Fruit fly (Drosophila melanogaster) whole organism, embryonic: ENCODE results near the gene CG10477.

Experiments used
- ATbp ChIP-seq: fragments of 200-800 bp; sonication (Bioruptor generic); optimal IDR thresholded peaks from 2 replicates; lab custom pipeline; 2017; ENCODE audit warnings: missing biosample characterization, mild to moderate bottlenecking, missing genetic modification characterization, missing genetic modification reagents
- Aef1 ChIP-seq: fragments of 200-800 bp; sonication (Bioruptor generic); IDR thresholded peaks from 3 replicates; pipeline ENCODE4 v1.3.6; 2022; ENCODE audit warnings: missing biosample characterization, missing genetic modification characterization
- Atf3 ChIP-seq: fragments of 200-800 bp; sonication (Bioruptor generic); optimal IDR thresholded peaks from 3 replicates; lab custom pipeline; 2016; ENCODE audit warnings: missing biosample characterization, missing genetic modification characterization
- CG10321 ChIP-seq: fragments of 200-800 bp; sonication (Bioruptor generic); IDR thresholded peaks from 2 replicates; pipeline ENCODE4 v1.3.6; 2022; ENCODE audit warnings: missing biosample characterization, missing genetic modification characterization
- CG11093 ChIP-seq: fragments of 200-800 bp; sonication (Bioruptor generic); IDR thresholded peaks from 3 replicates; pipeline ENCODE4 v1.3.6; 2022; ENCODE audit warnings: missing biosample characterization, missing genetic modification characterization
- CG11504 ChIP-seq: fragments of 200-800 bp; sonication (Bioruptor generic); optimal IDR thresholded peaks from 3 replicates; lab custom pipeline; 2019; ENCODE audit warnings: missing biosample characterization, mild to moderate bottlenecking, missing genetic modification characterization, moderate library complexity
- CG11696 ChIP-seq: fragments of 200-800 bp; sonication (Bioruptor generic); IDR thresholded peaks from 2 replicates; pipeline ENCODE4 v1.3.6; 2022; ENCODE audit warnings: missing biosample characterization, missing genetic modification characterization
- CG13775 ChIP-seq: fragments of 200-800 bp; sonication (Bioruptor generic); optimal IDR thresholded peaks from 3 replicates; lab custom pipeline; 2017; ENCODE audit warnings: missing biosample characterization, mild to moderate bottlenecking, missing genetic modification characterization
- CG13894 ChIP-seq: fragments of 200-800 bp; sonication (Bioruptor generic); optimal IDR thresholded peaks from 3 replicates; lab custom pipeline; 2018; ENCODE audit warnings: missing biosample characterization, mild to moderate bottlenecking, missing genetic modification characterization, moderate library complexity
- CG14014 ChIP-seq: fragments of 200-800 bp; sonication (Bioruptor generic); IDR thresholded peaks from 2 replicates; pipeline ENCODE4 v1.3.6; 2022; ENCODE audit warnings: missing biosample characterization, missing genetic modification characterization
- CG14860 ChIP-seq: fragments of 200-800 bp; sonication (Bioruptor generic); IDR thresholded peaks from 3 replicates; pipeline ENCODE4 v1.3.6; 2022; ENCODE audit warnings: missing biosample characterization, missing genetic modification characterization; ENCODE audit not compliant: partially characterized antibody
- CG1603 ChIP-seq: fragments of 200-800 bp; sonication (Bioruptor generic); optimal IDR thresholded peaks from 2 replicates; lab custom pipeline; 2019; ENCODE audit warnings: missing biosample characterization, mild to moderate bottlenecking, missing genetic modification characterization, moderate library complexity
- CG17612 ChIP-seq: fragments of 200-800 bp; sonication (Bioruptor generic); IDR thresholded peaks from 2 replicates; pipeline ENCODE4 v1.3.6; 2022; ENCODE audit warnings: missing biosample characterization, missing genetic modification characterization
- CG18764 ChIP-seq: fragments of 200-800 bp; sonication (Bioruptor generic); optimal IDR thresholded peaks from 3 replicates; lab custom pipeline; 2016; ENCODE audit warnings: missing biosample characterization, missing genetic modification characterization
- CG2199 ChIP-seq: fragments of 200-800 bp; sonication (Bioruptor generic); IDR thresholded peaks from 3 replicates; pipeline ENCODE4 v1.3.6; 2022; ENCODE audit warnings: missing biosample characterization, missing genetic modification characterization
- CG3407 ChIP-seq: fragments of 200-800 bp; sonication (Bioruptor generic); optimal IDR thresholded peaks from 2 replicates; lab custom pipeline; 2018; ENCODE audit warnings: missing biosample characterization, mild to moderate bottlenecking, missing genetic modification characterization
- CG3838 ChIP-seq: fragments of 200-800 bp; sonication (Bioruptor generic); optimal IDR thresholded peaks from 3 replicates; lab custom pipeline; 2016; ENCODE audit warnings: missing biosample characterization, missing genetic modification characterization
- CG5180 ChIP-seq: fragments of 200-800 bp; sonication (Bioruptor generic); optimal IDR thresholded peaks from 3 replicates; lab custom pipeline; 2017; ENCODE audit warnings: missing biosample characterization, missing genetic modification characterization, mild to moderate bottlenecking, moderate library complexity, missing genetic modification reagents
- CG7357 ChIP-seq: fragments of 200-800 bp; sonication (Bioruptor generic); IDR thresholded peaks from 3 replicates; pipeline ENCODE4 v1.3.6; 2022; ENCODE audit warnings: missing biosample characterization, missing genetic modification characterization
- D ChIP-seq, 2 experiments: fragments of 200-800 bp in 1 of 2; fragments of >200 bp in 1 of 2; sonication (Bioruptor generic) in 1 of 2; optimal IDR thresholded peaks; 2 replicates in 1 of 2; 3 replicates in 1 of 2; lab custom pipeline; 2017; ENCODE audit warnings: mild to moderate bottlenecking in 1 of 2, missing biosample characterization in 1 of 2, missing genetic modification characterization in 1 of 2, missing genetic modification reagents in 1 of 2
- Ets65A ChIP-seq: fragments of 200-800 bp; sonication (Bioruptor generic); peaks from one replicate; lab custom pipeline; 2016; ENCODE audit warnings: missing biosample characterization, missing genetic modification characterization
- Fer3 ChIP-seq: fragments of 200-800 bp; sonication (Bioruptor generic); optimal IDR thresholded peaks from 2 replicates; lab custom pipeline; 2018; ENCODE audit warnings: missing biosample characterization, mild to moderate bottlenecking, missing genetic modification characterization, moderate library complexity
- H15 ChIP-seq: fragments of 200-800 bp; sonication (Bioruptor generic); IDR thresholded peaks from 3 replicates; pipeline ENCODE4 v1.3.6; 2022; ENCODE audit warnings: missing biosample characterization, missing genetic modification characterization
- HHEX ChIP-seq: fragments of 200-800 bp; sonication (Bioruptor generic); optimal IDR thresholded peaks from 3 replicates; lab custom pipeline; 2017; ENCODE audit warnings: missing biosample characterization, mild to moderate bottlenecking, missing genetic modification characterization, missing genetic modification reagents
- Ptx1 ChIP-seq: fragments of 200-800 bp; sonication (Bioruptor generic); IDR thresholded peaks from 2 replicates; pipeline ENCODE4 v1.3.6; 2022; ENCODE audit warnings: missing biosample characterization, missing genetic modification characterization
- Rfx ChIP-seq: fragments of 200-800 bp; sonication (Bioruptor generic); IDR thresholded peaks from 2 replicates; pipeline ENCODE4 v1.3.6; 2022; ENCODE audit warnings: missing biosample characterization, missing genetic modification characterization
- Rx ChIP-seq: fragments of 200-800 bp; sonication (Bioruptor generic); IDR thresholded peaks from 2 replicates; pipeline ENCODE4 v1.3.6; 2022; ENCODE audit warnings: missing biosample characterization, missing genetic modification characterization
- Six4 ChIP-seq: fragments of 200-800 bp; sonication (Bioruptor generic); optimal IDR thresholded peaks from 2 replicates; lab custom pipeline; 2016; ENCODE audit warnings: missing biosample characterization, missing genetic modification characterization
- Sox100B ChIP-seq: fragments of 200-800 bp; sonication (Bioruptor generic); optimal IDR thresholded peaks from 3 replicates; lab custom pipeline; 2018; ENCODE audit warnings: missing biosample characterization, mild to moderate bottlenecking, missing genetic modification characterization
- Sox102F ChIP-seq: fragments of 200-800 bp; sonication (Bioruptor generic); optimal IDR thresholded peaks from 2 replicates; lab custom pipeline; 2018; ENCODE audit warnings: missing biosample characterization, mild to moderate bottlenecking, missing genetic modification characterization, moderate library complexity
- abd-A ChIP-seq: fragments of 200-800 bp; sonication (Bioruptor generic); optimal IDR thresholded peaks from 3 replicates; lab custom pipeline; 2019; ENCODE audit warnings: missing biosample characterization, mild to moderate bottlenecking, missing genetic modification characterization, moderate library complexity
- al ChIP-seq: fragments of 200-800 bp; sonication (Bioruptor generic); IDR thresholded peaks from 2 replicates; pipeline ENCODE4 v1.3.6; 2022; ENCODE audit warnings: missing biosample characterization, missing genetic modification characterization
- ara ChIP-seq: fragments of 200-800 bp; sonication (Bioruptor generic); IDR thresholded peaks from 2 replicates; pipeline ENCODE4 v1.3.6; 2022; ENCODE audit warnings: missing biosample characterization, missing genetic modification characterization
- br ChIP-seq: fragments of >200 bp; optimal IDR thresholded peaks from 2 replicates; lab custom pipeline; 2017
- chinmo ChIP-seq: fragments of 200-800 bp; sonication (Bioruptor generic); IDR thresholded peaks from 4 replicates; pipeline ENCODE4 v1.3.6; 2022; ENCODE audit warnings: missing biosample characterization, missing genetic modification characterization; ENCODE audit not compliant: partially characterized antibody
- dysf ChIP-seq: fragments of 200-800 bp; sonication (Bioruptor generic); IDR thresholded peaks from 3 replicates; pipeline ENCODE4 v1.3.6; 2022; ENCODE audit warnings: missing biosample characterization, missing genetic modification characterization
- gcm2 ChIP-seq: fragments of 200-800 bp; sonication (Bioruptor generic); optimal IDR thresholded peaks from 2 replicates; lab custom pipeline; 2016; ENCODE audit warnings: missing biosample characterization, missing genetic modification characterization
- gem ChIP-seq: fragments of 200-800 bp; sonication (Bioruptor generic); optimal IDR thresholded peaks from 2 replicates; lab custom pipeline; 2019; ENCODE audit warnings: missing biosample characterization, mild to moderate bottlenecking, missing genetic modification characterization, moderate library complexity
- hth ChIP-seq: fragments of >200 bp; optimal IDR thresholded peaks from 2 replicates; lab custom pipeline; 2017; ENCODE audit warnings: inconsistent platforms
- jing ChIP-seq: fragments of 200-800 bp; sonication (Bioruptor generic); optimal IDR thresholded peaks from 2 replicates; lab custom pipeline; 2018; ENCODE audit warnings: missing biosample characterization, mild to moderate bottlenecking, missing genetic modification characterization
- kni ChIP-seq: fragments of 200-800 bp; sonication (Bioruptor generic); optimal IDR thresholded peaks from 3 replicates; lab custom pipeline; 2017; ENCODE audit warnings: mild to moderate bottlenecking, missing biosample characterization, missing genetic modification reagents, missing genetic modification characterization
- nerfin-1 ChIP-seq: fragments of 200-800 bp; sonication (Bioruptor generic); optimal IDR thresholded peaks from 3 replicates; lab custom pipeline; 2019; ENCODE audit warnings: missing biosample characterization, mild to moderate bottlenecking, missing genetic modification characterization, moderate library complexity
- onecut ChIP-seq: fragments of 200-800 bp; sonication (Bioruptor generic); IDR thresholded peaks from 2 replicates; pipeline ENCODE4 v1.3.6; 2022; ENCODE audit warnings: missing biosample characterization, missing genetic modification characterization
- peb ChIP-seq: fragments of 200-800 bp; sonication (Bioruptor generic); IDR thresholded peaks from 2 replicates; pipeline ENCODE4 v1.3.6; 2022; ENCODE audit warnings: missing biosample characterization, missing genetic modification characterization
- pho ChIP-seq: fragments of 200-800 bp; sonication (Bioruptor generic); optimal IDR thresholded peaks from 2 replicates; lab custom pipeline; 2016; ENCODE audit warnings: missing biosample characterization, missing genetic modification characterization
- row ChIP-seq: fragments of 200-800 bp; sonication (Bioruptor generic); IDR thresholded peaks from 3 replicates; pipeline ENCODE4 v1.3.6; 2022; ENCODE audit warnings: missing biosample characterization, missing genetic modification characterization
- salm ChIP-seq: fragments of 200-800 bp; sonication (Bioruptor generic); optimal IDR thresholded peaks from 2 replicates; lab custom pipeline; 2018; ENCODE audit warnings: missing biosample characterization, mild to moderate bottlenecking, missing genetic modification characterization
- sd ChIP-seq: fragments of 200-800 bp; sonication (Bioruptor generic); optimal IDR thresholded peaks from 3 replicates; lab custom pipeline; 2018; ENCODE audit warnings: missing biosample characterization, mild to moderate bottlenecking, missing genetic modification characterization, moderate library complexity
- sens ChIP-seq: fragments of 200-800 bp; sonication (Bioruptor generic); peaks from one replicate; lab custom pipeline; 2016; ENCODE audit warnings: missing biosample characterization, missing genetic modification characterization
- seq ChIP-seq: fragments of 200-800 bp; sonication (Bioruptor generic); IDR thresholded peaks from 2 replicates; pipeline ENCODE4 v1.3.6; 2022; ENCODE audit warnings: missing biosample characterization, missing genetic modification characterization
- sima ChIP-seq: fragments of 200-800 bp; sonication (Bioruptor generic); optimal IDR thresholded peaks from 2 replicates; lab custom pipeline; 2016; ENCODE audit warnings: missing biosample characterization, missing genetic modification characterization
- toy ChIP-seq: fragments of 200-800 bp; sonication (Bioruptor generic); IDR thresholded peaks from 2 replicates; pipeline ENCODE4 v1.3.6; 2022; ENCODE audit warnings: missing biosample characterization, missing genetic modification characterization
- unpg ChIP-seq: fragments of 200-800 bp; sonication (Bioruptor generic); optimal IDR thresholded peaks from 3 replicates; lab custom pipeline; 2018; ENCODE audit warnings: missing biosample characterization, mild to moderate bottlenecking, missing genetic modification characterization, moderate library complexity

CG10477 gene

dm6 chr3L:6022142-6022541 is 12.3 kb downstream of the CG10477 start:
- TF ChIP-seq seq (GFP tag; lab: Robert Waterston, UW) (no peak), Rx (GFP tag; lab: Robert Waterston, UW) (0 out of 2 replicates have a peak, but pooled peaks have one; percentile 19), pho (GFP tag; lab: Kevin White, UChicago) (no peak), dysf (GFP tag; lab: Robert Waterston, UW) (0 out of 3 replicates have a peak, but pooled peaks have one; percentile 6), jing (GFP tag; lab: Kevin White, UChicago) (no peak), Sox102F (GFP tag; lab: Kevin White, UChicago) (no peak), kni (no peak), CG2199 (GFP tag; lab: Robert Waterston, UW) (no peak), br (lab: Kevin White, UChicago) (no peak), chinmo (GFP tag; lab: Robert Waterston, UW) (no peak), Fer3 (tag; lab: Kevin White, UChicago) (no peak), HHEX (GFP tag; lab: Kevin White, UChicago) (no peak), sens (GFP tag; lab: Kevin White, UChicago) (peak; percentile 43), Ptx1 (GFP tag; lab: Robert Waterston, UW) (0 out of 2 replicates have a peak, but pooled peaks have one; percentile 8), CG3838 (GFP tag; lab: Kevin White, UChicago) (no peak), toy (no peak), Atf3 (no peak), CG11093 (GFP tag; lab: Robert Waterston, UW) (no peak), Aef1 (no peak), D (optimal IDR thresholded peaks at IDR 0.05; lab: Kevin White, UChicago) (no peak), D (GFP tag; optimal IDR thresholded peaks at IDR 0.05; lab: Kevin White, UChicago) (no peak), CG14014 (no peak), CG1603 (tag; lab: Kevin White, UChicago) (peak; percentile 46), row (GFP tag; lab: Robert Waterston, UW) (0 out of 3 replicates have a peak, but pooled peaks have one; percentile 10), hth (lab: Kevin White, UChicago) (no peak), Rfx (GFP tag; lab: Robert Waterston, UW) (no peak), gcm2 (GFP tag; lab: Kevin White, UChicago) (no peak), Sox100B (GFP tag; lab: Kevin White, UChicago) (no peak), CG13775 (GFP tag; lab: Kevin White, UChicago) (no peak), ara (no peak), peb (GFP tag; lab: Robert Waterston, UW) (no peak), CG5180 (GFP tag; lab: Kevin White, UChicago) (no peak), ATbp (GFP tag; lab: Kevin White, UChicago) (no peak), al (no peak), sima (no peak), unpg (no peak), CG18764 (GFP tag; lab: Kevin White, UChicago) (no peak), Ets65A (GFP tag; lab: Kevin White, UChicago) (peak; percentile 64), CG10321 (GFP tag; lab: Robert Waterston, UW) (no peak), gem (tag; lab: Kevin White, UChicago) (peak; percentile 28)

dm6 chr3L:6012950-6013349 is 21.5 kb downstream of the CG10477 start:
- no peak for TF ChIP-seq CG11504 (tag; lab: Kevin White, UChicago)
- TF ChIP-seq abd-A (tag; lab: Kevin White, UChicago): peak; percentile 49
- TF ChIP-seq CG3407 (GFP tag; lab: Kevin White, UChicago): no peak
- no peak for TF ChIP-seq H15 (GFP tag; lab: Robert Waterston, UW)
- no peak for TF ChIP-seq CG14860 (GFP tag; lab: Robert Waterston, UW)
- TF ChIP-seq CG17612: no peak
- peak; percentile 72 for TF ChIP-seq CG13894 (tag; lab: Kevin White, UChicago)
- TF ChIP-seq CG11696 (GFP tag; lab: Robert Waterston, UW): no peak
- peak; percentile 88 for TF ChIP-seq onecut
- peak; percentile 38 for TF ChIP-seq sd (tag; lab: Kevin White, UChicago)
- no peak for TF ChIP-seq Six4 (GFP tag; lab: Kevin White, UChicago)
- TF ChIP-seq CG7357: no peak
- TF ChIP-seq salm (tag; lab: Kevin White, UChicago): no peak
- TF ChIP-seq nerfin-1 (tag; lab: Kevin White, UChicago): peak; percentile 79
